Worm (Caenorhabditis elegans) whole organism, midembryonic: ENCODE results near the gene cct-2.

Experiments used
- T22C8.4 ChIP-seq: fragments of 200-800 bp; sonication (Bioruptor generic); IDR thresholded peaks from 2 replicates; pipeline ENCODE4 v1.3.6; 2022; ENCODE audit warnings: missing genetic modification characterization, missing compliant biosample characterization
- ref-1 ChIP-seq: fragments of 200-800 bp; sonication (Bioruptor generic); conservative IDR thresholded peaks from 2 replicates; pipeline ENCODE4 v1.3.6; 2022; ENCODE audit warnings: missing genetic modification reagents, missing genetic modification characterization, missing compliant biosample characterization

DNA sequence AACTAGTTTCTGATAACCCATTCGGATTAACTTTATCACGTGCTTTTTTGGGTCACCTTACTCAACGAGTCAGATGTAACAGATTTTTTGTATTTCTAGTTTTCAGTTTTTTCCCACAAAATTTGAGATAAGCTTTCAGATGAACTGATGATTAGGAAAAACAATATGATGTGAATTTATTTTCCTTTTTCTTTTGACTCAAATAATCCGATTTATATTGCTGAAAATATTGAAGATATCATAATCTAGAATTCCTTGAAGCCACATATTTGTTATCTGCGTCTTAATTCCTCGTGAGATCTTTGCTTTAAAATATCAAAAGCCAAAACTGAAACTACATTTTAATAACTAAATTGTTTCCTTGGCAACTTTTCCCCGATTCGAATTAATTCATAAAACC lies 10.9 kb upstream of the cct-2 start:
- TF ChIP-seq ref-1 (GFP tag; lab: Robert Waterston, UW) (no peak), T22C8.4 (GFP tag; lab: Robert Waterston, UW) (no peak)
